Worm (Caenorhabditis elegans) whole organism, L2 larva: ENCODE measurements around the gene nra-1.

Experiments used
- C34F6.9 ChIP-seq: fragments of 150-350 bp; optimal IDR thresholded peaks from 2 replicates; lab custom pipeline; 2014; ENCODE audit warnings: missing biosample characterization, missing genetic modification characterization
- F13H6.1 ChIP-seq: sonication (generic microtip); optimal IDR thresholded peaks from 2 replicates; lab custom pipeline; 2016; ENCODE audit warnings: missing genetic modification characterization, missing compliant biosample characterization
- R02D3.7 ChIP-seq: fragments of 150-350 bp; optimal IDR thresholded peaks from 2 replicates; lab custom pipeline; 2014; ENCODE audit warnings: missing biosample characterization, missing genetic modification characterization
- Y55F3AM.14 ChIP-seq: fragments of 200-800 bp; sonication (Bioruptor generic); optimal IDR thresholded peaks from 2 replicates; lab custom pipeline; 2018; ENCODE audit warnings: mild to moderate bottlenecking, missing genetic modification characterization, missing compliant biosample characterization
- alr-1 ChIP-seq: fragments of 150-350 bp; optimal IDR thresholded peaks from 2 replicates; lab custom pipeline; 2014; ENCODE audit warnings: missing biosample characterization, missing genetic modification characterization
- ama-1 ChIP-seq: fragments of 150-350 bp; optimal IDR thresholded peaks from 2 replicates; lab custom pipeline; 2018; ENCODE audit warnings: inconsistent platforms
- blmp-1 ChIP-seq: sonication (generic microtip); optimal IDR thresholded peaks from 2 replicates; lab custom pipeline; 2017; ENCODE audit warnings: missing genetic modification characterization, mild to moderate bottlenecking, missing compliant biosample characterization, antibody characterized with exemption, moderate library complexity; ENCODE audit not compliant: insufficient read depth
- ceh-16 ChIP-seq: fragments of 150-350 bp; optimal IDR thresholded peaks from 2 replicates; lab custom pipeline; 2014; ENCODE audit warnings: missing biosample characterization, missing genetic modification characterization
- ceh-82 ChIP-seq: fragments of 150-350 bp; optimal IDR thresholded peaks from 2 replicates; lab custom pipeline; 2014; ENCODE audit warnings: missing biosample characterization, missing genetic modification characterization
- crh-2 ChIP-seq: sonication (generic microtip); optimal IDR thresholded peaks from 2 replicates; lab custom pipeline; 2017; ENCODE audit warnings: missing biosample characterization, missing genetic modification characterization
- dmd-4 ChIP-seq: sonication (generic microtip); optimal IDR thresholded peaks from 2 replicates; lab custom pipeline; 2017; ENCODE audit warnings: missing biosample characterization, missing genetic modification characterization
- elt-1 ChIP-seq: fragments of 150-350 bp; optimal IDR thresholded peaks from 2 replicates; lab custom pipeline; 2014; ENCODE audit warnings: missing biosample characterization, missing genetic modification characterization
- fos-1 ChIP-seq: fragments of 150-350 bp; optimal IDR thresholded peaks from 2 replicates; lab custom pipeline; 2014; ENCODE audit warnings: missing biosample characterization, missing genetic modification characterization
- gmeb-1 ChIP-seq: fragments of 150-350 bp; optimal IDR thresholded peaks from 2 replicates; lab custom pipeline; 2014; ENCODE audit warnings: missing biosample characterization, missing genetic modification characterization
- lin-39 ChIP-seq: fragments of 150-350 bp; optimal IDR thresholded peaks from 2 replicates; lab custom pipeline; 2014; ENCODE audit warnings: missing biosample characterization, missing genetic modification reagents, missing genetic modification characterization
- lsy-2 ChIP-seq, 2 experiments: fragments of 150-350 bp in 1 of 2; sonication (generic microtip) in 1 of 2; optimal IDR thresholded peaks; 2 replicates each; lab custom pipeline; 2014 to 2017; ENCODE audit warnings: missing biosample characterization in 2 of 2, missing genetic modification characterization in 2 of 2
- mab-5 ChIP-seq: fragments of 150-350 bp; optimal IDR thresholded peaks from 2 replicates; lab custom pipeline; 2014; ENCODE audit warnings: missing biosample characterization, missing genetic modification characterization
- mbf-1 ChIP-seq: sonication (generic microtip); optimal IDR thresholded peaks from 2 replicates; lab custom pipeline; 2017; ENCODE audit warnings: missing biosample characterization, missing genetic modification characterization
- nhr-10 ChIP-seq: sonication (generic microtip); optimal IDR thresholded peaks from 2 replicates; lab custom pipeline; 2017; ENCODE audit warnings: missing biosample characterization, missing genetic modification characterization
- nhr-12 ChIP-seq: fragments of 150-350 bp; optimal IDR thresholded peaks from 2 replicates; lab custom pipeline; 2014; ENCODE audit warnings: missing biosample characterization, missing genetic modification characterization
- nhr-129 ChIP-seq: fragments of 150-350 bp; optimal IDR thresholded peaks from 2 replicates; lab custom pipeline; 2014; ENCODE audit warnings: missing biosample characterization, missing genetic modification characterization
- nhr-21 ChIP-seq: fragments of 150-350 bp; optimal IDR thresholded peaks from 2 replicates; lab custom pipeline; 2014; ENCODE audit warnings: missing biosample characterization, missing genetic modification characterization
- nhr-237 ChIP-seq: fragments of 150-350 bp; optimal IDR thresholded peaks from 2 replicates; lab custom pipeline; 2014; ENCODE audit warnings: missing biosample characterization, missing genetic modification characterization
- nhr-25 ChIP-seq: fragments of 150-350 bp; sonication (generic microtip); optimal IDR thresholded peaks from 3 replicates; lab custom pipeline; 2014; ENCODE audit warnings: missing biosample characterization, missing genetic modification characterization
- nhr-6 ChIP-seq: fragments of 150-350 bp; optimal IDR thresholded peaks from 2 replicates; lab custom pipeline; 2014; ENCODE audit warnings: missing biosample characterization, missing genetic modification characterization
- nhr-77 ChIP-seq: fragments of 150-350 bp; optimal IDR thresholded peaks from 2 replicates; lab custom pipeline; 2014; ENCODE audit warnings: missing biosample characterization, missing genetic modification characterization
- sem-4 ChIP-seq: fragments of 150-350 bp; optimal IDR thresholded peaks from 2 replicates; lab custom pipeline; 2014; ENCODE audit warnings: missing biosample characterization, missing genetic modification reagents, missing genetic modification characterization
- skn-1 ChIP-seq: sonication (generic microtip); optimal IDR thresholded peaks from 2 replicates; lab custom pipeline; 2017; ENCODE audit warnings: missing biosample characterization, missing genetic modification characterization
- sma-3 ChIP-seq: sonication (generic microtip); optimal IDR thresholded peaks from 2 replicates; lab custom pipeline; 2016; ENCODE audit warnings: missing genetic modification reagents, missing genetic modification characterization, missing compliant biosample characterization
- sma-9 ChIP-seq, 2 experiments: fragments of 150-350 bp in 1 of 2; sonication (generic microtip) in 1 of 2; optimal IDR thresholded peaks; 2 replicates each; lab custom pipeline; 2014 to 2016; ENCODE audit warnings: missing genetic modification characterization in 2 of 2, mild to moderate bottlenecking in 1 of 2, missing biosample characterization in 1 of 2, missing compliant biosample characterization in 1 of 2, missing genetic modification reagents in 1 of 2, moderate library complexity in 1 of 2
- snpc-4 ChIP-seq: fragments of 150-350 bp; optimal IDR thresholded peaks from 2 replicates; lab custom pipeline; 2014; ENCODE audit warnings: missing biosample characterization, missing genetic modification characterization
- unc-39 ChIP-seq: fragments of 150-350 bp; optimal IDR thresholded peaks from 2 replicates; lab custom pipeline; 2014; ENCODE audit warnings: missing biosample characterization, missing genetic modification characterization
- unc-55 ChIP-seq: fragments of 150-350 bp; sonication (generic microtip); optimal IDR thresholded peaks from 3 replicates; lab custom pipeline; 2014; ENCODE audit warnings: missing biosample characterization, missing genetic modification reagents, missing genetic modification characterization
- unc-62 ChIP-seq: fragments of 150-350 bp; optimal IDR thresholded peaks from 2 replicates; lab custom pipeline; 2014; ENCODE audit warnings: missing biosample characterization, missing genetic modification reagents, missing genetic modification characterization
- zag-1 ChIP-seq: fragments of 150-350 bp; optimal IDR thresholded peaks from 2 replicates; lab custom pipeline; 2014; ENCODE audit warnings: missing biosample characterization, missing genetic modification characterization
- ztf-11 ChIP-seq: sonication (generic microtip); optimal IDR thresholded peaks from 2 replicates; lab custom pipeline; 2017; ENCODE audit warnings: missing biosample characterization, missing genetic modification characterization
- ztf-4 ChIP-seq: fragments of 150-350 bp; optimal IDR thresholded peaks from 2 replicates; lab custom pipeline; 2014; ENCODE audit warnings: missing biosample characterization, missing genetic modification characterization

The nra-1 gene

ce11 chrIV:17249691-17250181, 34.3 kb downstream of the nra-1 start, which contains the start of gene eelo-2 (continued):
- TF ChIP-seq C34F6.9 (tag; lab: Kevin White, UChicago) (peak; percentile 100), zag-1 (tag; lab: Kevin White, UChicago) (peak; percentile 95), unc-62 (GFP tag; lab: Kevin White, UChicago) (peak; percentile 68), ztf-11 (tag; lab: Kevin White, UChicago) (peak; percentile 62), unc-39 (no peak), unc-55 (peak; percentile 100), mab-5 (tag; lab: Kevin White, UChicago) (peak; percentile 97), nhr-10 (peak; percentile 93), crh-2 (peak; percentile 99), nhr-77 (tag; lab: Kevin White, UChicago) (peak; percentile 90)

ce11 chrIV:17248538-17248937, 35.5 kb downstream of the nra-1 start:
- TF ChIP-seq snpc-4 (tag; lab: Kevin White, UChicago) (no peak), fos-1 (tag; lab: Kevin White, UChicago) (no peak)
- TF ChIP-seq, all 48 proteins: peak for 0

DNA sequence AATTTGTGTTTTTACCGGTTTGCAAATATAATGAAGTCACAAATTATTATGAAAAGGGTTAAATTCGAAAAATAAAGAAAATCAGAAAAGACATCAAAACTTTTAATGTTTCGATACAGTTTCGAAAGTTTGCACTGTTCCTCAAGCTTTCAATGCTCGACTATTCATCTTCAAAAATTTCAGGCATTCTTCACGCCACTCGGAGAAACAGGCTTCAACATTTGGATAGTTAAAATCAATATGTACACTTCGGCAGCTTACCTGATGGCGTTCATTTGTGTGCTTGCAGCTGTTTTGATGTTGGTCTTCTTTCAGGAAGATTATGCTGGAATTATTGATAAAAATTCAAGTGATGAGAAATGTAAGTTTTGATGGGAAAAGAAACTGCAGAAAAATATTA, 36.8 kb downstream of the nra-1 start:
- TF ChIP-seq alr-1 (tag; lab: Kevin White, UChicago), result no peak
- TF ChIP-seq crh-2, result no peak
- no peak for TF ChIP-seq ama-1 (lab: Kevin White, UChicago)
- no peak for TF ChIP-seq nhr-10
- no peak for TF ChIP-seq R02D3.7 (tag; lab: Kevin White, UChicago)
- TF ChIP-seq elt-1, result no peak
- TF ChIP-seq ztf-11 (tag; lab: Kevin White, UChicago), result no peak
- TF ChIP-seq dmd-4 (tag; lab: Kevin White, UChicago), result no peak
- no peak for TF ChIP-seq blmp-1
- no peak for TF ChIP-seq nhr-25
- TF ChIP-seq snpc-4 (tag; lab: Kevin White, UChicago), result no peak
- TF ChIP-seq Y55F3AM.14 (GFP tag; lab: Kevin White, UChicago), result no peak
- no peak for TF ChIP-seq mbf-1 (tag; lab: Kevin White, UChicago)
- TF ChIP-seq F13H6.1 (tag; lab: Kevin White, UChicago), result no peak

ce11 chrIV:17245200-17245599, 38.8 kb downstream of the nra-1 start, which contains the start of gene ZK550.2:
Gene ZK550.2, plus strand, starts transcription at chrIV:17245584.
- TF ChIP-seq mbf-1 (tag; lab: Kevin White, UChicago), result no peak
- peak; percentile 72 for TF ChIP-seq F13H6.1 (tag; lab: Kevin White, UChicago)
- TF ChIP-seq nhr-25, result no peak
- TF ChIP-seq crh-2, result peak; percentile 68
- TF ChIP-seq sma-9 (GFP tag; optimal IDR thresholded peaks at IDR 0.05; lab: Kevin White, UChicago), result peak; percentile 91
- no peak for TF ChIP-seq sma-9 (tag; optimal IDR thresholded peaks at IDR 0.05; lab: Kevin White, UChicago)
- no peak for TF ChIP-seq skn-1 (tag; lab: Kevin White, UChicago)
- TF ChIP-seq gmeb-1, result peak; percentile 58
- no peak for TF ChIP-seq nhr-6 (tag; lab: Kevin White, UChicago)
- TF ChIP-seq unc-55, result no peak
- peak; percentile 26 for TF ChIP-seq sma-3 (GFP tag; lab: Kevin White, UChicago)
- TF ChIP-seq ztf-4 (tag; lab: Kevin White, UChicago), result no peak
- no peak for TF ChIP-seq mab-5 (tag; lab: Kevin White, UChicago)
- no peak for TF ChIP-seq lsy-2 (tag; optimal IDR thresholded peaks at IDR 0.05; lab: Kevin White, UChicago)
- no peak for TF ChIP-seq ceh-82 (tag; lab: Kevin White, UChicago)
- TF ChIP-seq fos-1 (tag; lab: Kevin White, UChicago), result peak; percentile 97
- no peak for TF ChIP-seq nhr-12 (tag; lab: Kevin White, UChicago)
- TF ChIP-seq nhr-77 (tag; lab: Kevin White, UChicago), result no peak
- no peak for TF ChIP-seq zag-1 (tag; lab: Kevin White, UChicago)
- TF ChIP-seq lin-39 (tag; lab: Kevin White, UChicago), result no peak

DNA sequence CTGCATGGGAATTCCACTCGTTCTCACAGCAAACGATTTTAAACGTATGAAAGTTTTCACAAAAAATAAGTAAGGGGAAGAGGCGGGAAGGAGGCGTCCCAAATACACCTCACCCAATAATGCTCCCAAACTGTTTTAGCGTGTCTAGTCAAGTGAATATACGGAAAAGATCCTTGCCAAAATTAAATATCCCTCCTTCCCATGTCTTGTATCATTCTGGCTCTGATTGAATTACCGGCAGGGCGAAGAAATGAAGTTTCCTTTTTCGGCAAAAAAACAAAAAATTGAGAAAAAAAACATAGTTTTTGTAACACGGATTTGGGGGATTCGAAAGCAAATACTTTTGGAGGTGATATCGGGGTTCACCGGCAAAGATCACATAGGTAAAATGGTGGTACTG, 45.0 kb downstream of the nra-1 start:
- TF ChIP-seq lin-39 (tag; lab: Kevin White, UChicago) (no peak), sem-4 (tag; lab: Kevin White, UChicago) (no peak), nhr-21 (tag; lab: Kevin White, UChicago) (no peak), nhr-237 (no peak), elt-1 (no peak), nhr-25 (no peak), unc-55 (no peak), Y55F3AM.14 (GFP tag; lab: Kevin White, UChicago) (no peak), ztf-11 (tag; lab: Kevin White, UChicago) (no peak), zag-1 (tag; lab: Kevin White, UChicago) (no peak), sma-9 (GFP tag; optimal IDR thresholded peaks at IDR 0.05; lab: Kevin White, UChicago) (no peak), sma-9 (tag; optimal IDR thresholded peaks at IDR 0.05; lab: Kevin White, UChicago) (no peak), F13H6.1 (tag; lab: Kevin White, UChicago) (no peak), unc-62 (GFP tag; lab: Kevin White, UChicago) (no peak), mbf-1 (tag; lab: Kevin White, UChicago) (no peak), ceh-16 (tag; lab: Kevin White, UChicago) (no peak), crh-2 (no peak), fos-1 (tag; lab: Kevin White, UChicago) (no peak), mab-5 (tag; lab: Kevin White, UChicago) (no peak), nhr-129 (tag; lab: Kevin White, UChicago) (no peak)
- TF ChIP-seq, all 48 proteins: peak for 0
